Worm (Caenorhabditis elegans): ENCODE data around the gene F56C9.3.
A peak's percentile ranks its signal among the peaks of the same experiment; 100 is the strongest.

Gene F56C9.3

ce11 chrIII:7272088-7272487, 39.0 kb upstream of the F56C9.3 start (continued):
- TF ChIP-seq lin-15B (tag; optimal IDR thresholded peaks at IDR 0.05) (no peak), skn-1 (tag; optimal IDR thresholded peaks at IDR 0.05) (peak; percentile 65), zip-4 (GFP tag; optimal IDR thresholded peaks at IDR 0.05) (no peak), elt-2 (tag; optimal IDR thresholded peaks at IDR 0.05) (peak; percentile 40), hlh-17 (GFP tag; optimal IDR thresholded peaks at IDR 0.05; ENCODE audit: borderline replicate concordance) (no peak), ceh-88 (GFP tag; IDR thresholded peaks at IDR 0.05) (0 out of 2 replicates have a peak, but pooled peaks have one; percentile 32), ceh-8 (GFP tag; optimal IDR thresholded peaks at IDR 0.05) (no peak), unc-86 (tag; optimal IDR thresholded peaks at IDR 0.05) (peak; percentile 50), Y116A8C.19 (tag; optimal IDR thresholded peaks at IDR 0.05; ENCODE audit: borderline replicate concordance) (no peak), dsc-1 (tag; optimal IDR thresholded peaks at IDR 0.05) (no peak), tbx-2 (tag; optimal IDR thresholded peaks at IDR 0.05) (peak; percentile 39), C16A3.4 (tag; optimal IDR thresholded peaks at IDR 0.05) (peak; percentile 21), unc-30 (tag; optimal IDR thresholded peaks at IDR 0.05) (no peak), nhr-76 (tag; optimal IDR thresholded peaks at IDR 0.05) (no peak), efl-1 (optimal IDR thresholded peaks at IDR 0.05) (peak; percentile 27 to 60), efl-1 (GFP tag; optimal IDR thresholded peaks at IDR 0.05 in 1 of 2) (peak; percentile 56 to 96), pag-3 (tag; optimal IDR thresholded peaks at IDR 0.05; ENCODE audit: borderline replicate concordance, insufficient read depth) (no peak), snu-23 (GFP tag; optimal IDR thresholded peaks at IDR 0.05) (peak; percentile 76), efl-3 (GFP tag; optimal IDR thresholded peaks at IDR 0.05) (peak; percentile 4), ceh-90 (tag; optimal IDR thresholded peaks at IDR 0.05) (no peak), mdl-1 (tag; optimal IDR thresholded peaks at IDR 0.05) (peak in 1 of 2 experiments; percentile 87), nhr-11 (tag; optimal IDR thresholded peaks at IDR 0.05) (no peak), nhr-77 (tag; optimal IDR thresholded peaks at IDR 0.05) (no peak), ceh-63 (GFP tag; optimal IDR thresholded peaks at IDR 0.05) (no peak), lin-39 (tag; optimal IDR thresholded peaks at IDR 0.05) (no peak), ztf-11 (tag; optimal IDR thresholded peaks at IDR 0.05) (peak in 1 of 2 experiments; percentile 58), isw-1 (GFP tag; IDR thresholded peaks at IDR 0.05) (no peak), ztf-4 (tag; optimal IDR thresholded peaks at IDR 0.05) (no peak), lin-35 (GFP tag; optimal IDR thresholded peaks at IDR 0.05) (peak; percentile 36 to 67), mep-1 (tag; optimal IDR thresholded peaks at IDR 0.05) (peak; percentile 87), nhr-28 (tag; optimal IDR thresholded peaks at IDR 0.05) (no peak), jun-1 (tag; optimal IDR thresholded peaks at IDR 0.05) (peak; percentile 9), lsy-2 (tag; optimal IDR thresholded peaks at IDR 0.05) (peak; percentile 38 to 61), nhr-19 (GFP tag; conservative IDR thresholded peaks at IDR 0.05) (peak; percentile 68), fos-1 (tag; optimal IDR thresholded peaks at IDR 0.05) (no peak), hpl-2 (GFP tag; optimal IDR thresholded peaks at IDR 0.05) (no peak), ets-5 (GFP tag; IDR thresholded peaks at IDR 0.05) (no peak), xbp-1 (tag; optimal IDR thresholded peaks at IDR 0.05) (peak; percentile 44), fkh-8 (tag; optimal IDR thresholded peaks at IDR 0.05) (no peak), aha-1 (tag; optimal IDR thresholded peaks at IDR 0.05) (no peak), elt-3 (tag; optimal IDR thresholded peaks at IDR 0.05) (peak in 1 of 6 experiments; percentile 6)

ce11 chrIII:7272828-7273227, 38.3 kb upstream of the F56C9.3 start:
- no peak for TF ChIP-seq pqm-1 (tag; optimal IDR thresholded peaks at IDR 0.05)
- no peak for TF ChIP-seq C34B4.2 (tag; optimal IDR thresholded peaks at IDR 0.05)
- no peak for TF ChIP-seq zag-1 (tag; optimal IDR thresholded peaks at IDR 0.05)
- TF ChIP-seq nhr-19 (GFP tag; conservative IDR thresholded peaks at IDR 0.05) = peak; percentile 79
- peak; percentile 37 for TF ChIP-seq swsn-7 (tag; optimal IDR thresholded peaks at IDR 0.05)
- TF ChIP-seq unc-86 (tag; optimal IDR thresholded peaks at IDR 0.05) = no peak
- TF ChIP-seq dpl-1 (GFP tag; optimal IDR thresholded peaks at IDR 0.05) = peak in 2 of 3 experiments; percentile 53 to 64
- TF ChIP-seq tbx-2 (tag; optimal IDR thresholded peaks at IDR 0.05) = peak; percentile 69
- TF ChIP-seq mef-2 (tag; optimal IDR thresholded peaks at IDR 0.05) = no peak
- TF ChIP-seq C04F5.9 (tag; optimal IDR thresholded peaks at IDR 0.05) = no peak
- TF ChIP-seq efl-3 (GFP tag; optimal IDR thresholded peaks at IDR 0.05) = no peak
- TF ChIP-seq nhr-76 (tag; optimal IDR thresholded peaks at IDR 0.05) = no peak
- no peak for TF ChIP-seq skn-1 (tag; optimal IDR thresholded peaks at IDR 0.05)
- no peak for TF ChIP-seq tlp-1 (tag; optimal IDR thresholded peaks at IDR 0.05)
- TF ChIP-seq sptf-1 (tag; optimal IDR thresholded peaks at IDR 0.05) = no peak
- no peak for TF ChIP-seq vab-15 (tag; optimal IDR thresholded peaks at IDR 0.05)
- TF ChIP-seq egl-27 (tag; optimal IDR thresholded peaks at IDR 0.05) = no peak
- no peak for TF ChIP-seq sox-4 (tag; optimal IDR thresholded peaks at IDR 0.05)
- peak; percentile 87 for TF ChIP-seq lin-14 (GFP tag; optimal IDR thresholded peaks at IDR 0.05)
- TF ChIP-seq fkh-4 (tag; optimal IDR thresholded peaks at IDR 0.05; ENCODE audit: borderline replicate concordance) = no peak

Measured in whole organism, L1 larva.